Worm (Caenorhabditis elegans) whole organism, early embryonic: Measurements from ENCODE around the gene srh-220.

Experiments
- B0310.2 ChIP-seq: sonication (generic microtip); optimal IDR thresholded peaks from 2 replicates; lab custom pipeline; 2016; ENCODE audit warnings: mild to moderate bottlenecking, missing genetic modification characterization, missing compliant biosample characterization
- F13C5.2 ChIP-seq: sonication (generic microtip); optimal IDR thresholded peaks from 2 replicates; lab custom pipeline; 2017; ENCODE audit warnings: mild to moderate bottlenecking, missing genetic modification characterization, inconsistent platforms, missing compliant biosample characterization
- aly-1 ChIP-seq: sonication (generic microtip); optimal IDR thresholded peaks from 2 replicates; lab custom pipeline; 2016; ENCODE audit warnings: missing genetic modification characterization, missing compliant biosample characterization
- ama-1 ChIP-seq: fragments of 150-350 bp; optimal IDR thresholded peaks from 2 replicates; lab custom pipeline; 2014
- ceh-13 ChIP-seq: fragments of 200-800 bp; sonication (Bioruptor generic); optimal IDR thresholded peaks from 2 replicates; lab custom pipeline; 2018; ENCODE audit warnings: mild to moderate bottlenecking, missing genetic modification characterization, missing compliant biosample characterization
- ceh-36 ChIP-seq: sonication (generic microtip); optimal IDR thresholded peaks from 2 replicates; lab custom pipeline; 2016; ENCODE audit warnings: missing genetic modification characterization, inconsistent platforms, missing compliant biosample characterization
- ets-7 ChIP-seq: sonication (generic microtip); optimal IDR thresholded peaks from 2 replicates; lab custom pipeline; 2016; ENCODE audit warnings: missing genotype, missing genetic modification characterization, missing compliant biosample characterization
- flt-1 ChIP-seq: fragments of 200-800 bp; sonication (Bioruptor generic); IDR thresholded peaks from 2 replicates; pipeline ENCODE4 v1.3.6; 2022; ENCODE audit warnings: missing genetic modification characterization, missing compliant biosample characterization
- hmbx-1 ChIP-seq: sonication (generic microtip); optimal IDR thresholded peaks from 2 replicates; lab custom pipeline; 2016; ENCODE audit warnings: mild to moderate bottlenecking, missing genetic modification characterization, missing compliant biosample characterization
- hmg-4 ChIP-seq: fragments of 200-800 bp; sonication (Bioruptor generic); optimal IDR thresholded peaks from 2 replicates; lab custom pipeline; 2018; ENCODE audit warnings: mild to moderate bottlenecking, missing genetic modification characterization, missing compliant biosample characterization
- hnd-1 ChIP-seq: sonication (generic microtip); optimal IDR thresholded peaks from 2 replicates; lab custom pipeline; 2016; ENCODE audit warnings: missing genetic modification characterization, missing compliant biosample characterization
- pes-1 ChIP-seq: fragments of 200-800 bp; sonication (Bioruptor generic); IDR thresholded peaks from 2 replicates; pipeline ENCODE4 v1.3.6; 2022; ENCODE audit warnings: missing genetic modification reagents, missing genetic modification characterization, missing compliant biosample characterization
- scrt-1 ChIP-seq: fragments of 200-800 bp; sonication (Bioruptor generic); IDR thresholded peaks from 2 replicates; pipeline ENCODE4 v1.3.6; 2022; ENCODE audit warnings: missing genetic modification characterization, missing compliant biosample characterization
- sea-1 ChIP-seq: fragments of 200-800 bp; sonication (Bioruptor generic); conservative IDR thresholded peaks from 2 replicates; pipeline ENCODE4 v1.3.6; 2022; ENCODE audit warnings: missing genetic modification characterization, missing compliant biosample characterization
- tbx-11 ChIP-seq: fragments of 200-800 bp; sonication (Bioruptor generic); IDR thresholded peaks from 2 replicates; pipeline ENCODE4 v1.3.6; 2022; ENCODE audit warnings: missing genetic modification characterization, missing compliant biosample characterization
- tbx-37 ChIP-seq: fragments of 200-800 bp; sonication (Bioruptor generic); conservative IDR thresholded peaks from 2 replicates; pipeline ENCODE4 v1.3.6; 2022; ENCODE audit warnings: missing genetic modification reagents, missing genetic modification characterization, missing compliant biosample characterization
- tra-4 ChIP-seq: sonication (generic microtip); optimal IDR thresholded peaks from 2 replicates; lab custom pipeline; 2017; ENCODE audit warnings: missing genetic modification characterization, missing compliant biosample characterization

The srh-220 gene

ce11 chrIV:3994318-3994717 is 16.5 kb upstream of the srh-220 start, which contains the start of gene F47C12.13:
TSS of gene F47C12.13 (minus strand) at chrIV:3994418.
- TF ChIP-seq flt-1 (GFP tag; lab: Robert Waterston, UW) (no peak), ets-7 (tag; lab: Kevin White, UChicago) (no peak), aly-1 (tag; lab: Kevin White, UChicago) (no peak)

DNA sequence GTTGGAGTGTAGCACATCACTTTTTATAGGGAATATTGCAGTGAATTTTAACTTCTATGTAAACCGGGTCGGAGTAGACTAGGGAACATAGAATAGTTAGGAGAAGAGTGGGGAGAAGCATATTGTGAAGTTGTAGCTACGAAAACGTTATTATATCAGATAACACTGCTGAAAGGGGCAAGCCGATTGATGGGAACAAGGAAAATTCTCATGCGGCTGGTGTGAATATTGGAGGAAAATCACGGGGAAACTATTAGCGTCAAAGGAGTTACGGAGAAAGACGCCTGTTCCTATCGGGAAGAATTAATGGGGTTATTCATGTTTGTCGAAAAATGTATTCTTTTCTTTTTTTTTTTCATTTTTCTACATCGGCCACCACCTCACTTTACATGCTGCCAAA is 15.5 kb upstream of the srh-220 start, which contains the start of gene F47C12.6:
Gene F47C12.6, minus strand, starts transcription at position 101 of the 400 bp plus-strand sequence.
- TF ChIP-seq sea-1 (GFP tag; lab: Robert Waterston, UW): no peak
- TF ChIP-seq ama-1: no peak
- no peak for TF ChIP-seq hmg-4 (GFP tag; lab: Kevin White, UChicago)
- TF ChIP-seq tbx-37 (GFP tag; lab: Robert Waterston, UW): no peak
- TF ChIP-seq F13C5.2 (tag; lab: Kevin White, UChicago): no peak

DNA sequence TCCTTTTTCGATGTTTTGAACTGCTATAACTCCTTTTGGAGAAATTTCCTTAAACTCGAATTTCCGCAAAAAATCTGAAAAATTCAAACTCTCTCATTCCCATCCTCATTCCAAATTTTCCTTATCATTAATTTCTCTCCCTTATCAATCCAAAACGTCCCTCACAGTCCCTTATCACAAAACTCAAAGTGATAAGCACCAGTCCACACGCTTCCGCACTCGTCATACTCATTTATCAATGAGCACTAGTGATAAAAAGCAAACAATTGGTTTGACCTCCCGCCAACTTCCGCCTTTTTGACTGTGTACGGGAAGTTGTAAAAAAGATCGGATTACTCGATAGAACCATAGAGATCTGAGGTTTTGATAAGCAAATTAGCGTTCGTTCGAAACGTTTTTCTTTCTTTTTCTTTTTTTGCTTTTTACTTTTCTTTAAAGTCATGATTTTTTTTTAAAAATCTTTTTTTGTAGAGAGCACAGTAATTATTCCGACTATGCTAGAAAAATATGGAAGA is 10.9 kb upstream of the srh-220 start, which contains the start of gene clec-78:
Gene clec-78, plus strand, starts transcription at position 465 of the 515 bp plus-strand sequence.
- TF ChIP-seq pes-1 (GFP tag; lab: Robert Waterston, UW) (no peak), B0310.2 (peak; percentile 35)

DNA sequence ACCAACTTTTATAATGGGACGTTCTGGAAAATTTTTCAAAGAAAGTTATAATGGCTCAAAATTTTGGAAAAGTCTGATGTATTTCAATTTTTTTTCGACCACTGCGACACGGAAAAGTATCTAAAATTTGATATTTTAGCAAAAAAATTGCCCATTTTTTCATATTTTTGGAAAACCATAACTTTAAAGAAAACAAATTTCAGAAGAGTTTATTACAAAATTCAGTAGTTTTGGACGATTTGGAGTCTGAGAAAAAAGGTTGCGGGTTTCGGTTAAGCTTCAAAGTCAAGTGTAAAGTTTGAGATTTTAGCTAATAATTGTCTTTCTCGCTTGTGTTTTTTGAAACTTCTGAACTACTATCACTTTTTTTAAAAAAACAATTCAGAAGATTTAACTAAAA is 10.3 kb upstream of the srh-220 start:
- no peak for TF ChIP-seq aly-1 (tag; lab: Kevin White, UChicago)
- TF ChIP-seq pes-1 (GFP tag; lab: Robert Waterston, UW): no peak
- TF ChIP-seq ets-7 (tag; lab: Kevin White, UChicago): no peak
- TF ChIP-seq hmbx-1 (tag; lab: Kevin White, UChicago): no peak

DNA sequence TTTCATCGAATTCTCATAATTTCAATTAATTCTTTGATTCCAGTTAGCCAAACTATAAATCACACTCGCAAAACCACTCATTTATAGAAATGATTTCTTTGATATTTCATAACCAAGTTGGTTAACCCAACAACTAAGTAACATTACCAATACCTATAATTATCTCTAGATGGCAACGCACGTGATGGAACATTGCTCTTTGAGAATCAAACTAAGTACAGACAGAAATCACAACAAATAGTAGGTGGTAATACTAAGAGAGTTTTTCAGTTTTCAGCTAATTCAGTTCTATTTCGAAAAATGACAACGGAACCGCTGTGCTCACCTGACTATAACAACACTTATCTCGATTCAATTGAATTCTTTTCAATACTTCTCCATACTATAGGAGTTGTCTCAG is 3.8 kb upstream of the srh-220 start, which contains the start of gene srh-223:
Gene srh-223, plus strand, starts transcription at position 301 of the 400 bp plus-strand sequence.
- TF ChIP-seq ets-7 (tag; lab: Kevin White, UChicago): no peak
- TF ChIP-seq ama-1: no peak
- TF ChIP-seq tbx-11 (GFP tag; lab: Robert Waterston, UW): no peak
- no peak for TF ChIP-seq flt-1 (GFP tag; lab: Robert Waterston, UW)
- TF ChIP-seq tra-4 (tag; lab: Kevin White, UChicago): no peak
- TF ChIP-seq scrt-1 (GFP tag; lab: Robert Waterston, UW): no peak
- no peak for TF ChIP-seq aly-1 (tag; lab: Kevin White, UChicago)
- TF ChIP-seq pes-1 (GFP tag; lab: Robert Waterston, UW): no peak
- TF ChIP-seq B0310.2: no peak
- no peak for TF ChIP-seq ceh-36
- TF ChIP-seq F13C5.2 (tag; lab: Kevin White, UChicago): no peak
- no peak for TF ChIP-seq ceh-13 (GFP tag; lab: Kevin White, UChicago)
- no peak for TF ChIP-seq hmg-4 (GFP tag; lab: Kevin White, UChicago)
- no peak for TF ChIP-seq hnd-1 (tag; lab: Kevin White, UChicago)
- no peak for TF ChIP-seq hmbx-1 (tag; lab: Kevin White, UChicago)
- no peak for TF ChIP-seq tbx-37 (GFP tag; lab: Robert Waterston, UW)
- no peak for TF ChIP-seq sea-1 (GFP tag; lab: Robert Waterston, UW)

ce11 chrIV:3979525-3979924 is 1.7 kb upstream of the srh-220 start, which contains the start of gene srh-222:
TSS of gene srh-222 (plus strand) at chrIV:3979825.
- TF ChIP-seq aly-1 (tag; lab: Kevin White, UChicago) (no peak), F13C5.2 (tag; lab: Kevin White, UChicago) (no peak), ceh-36 (no peak), tra-4 (tag; lab: Kevin White, UChicago) (no peak), flt-1 (GFP tag; lab: Robert Waterston, UW) (no peak), tbx-11 (GFP tag; lab: Robert Waterston, UW) (no peak), hmbx-1 (tag; lab: Kevin White, UChicago) (no peak), scrt-1 (GFP tag; lab: Robert Waterston, UW) (no peak), hnd-1 (tag; lab: Kevin White, UChicago) (no peak), ceh-13 (GFP tag; lab: Kevin White, UChicago) (no peak), ama-1 (no peak), ets-7 (tag; lab: Kevin White, UChicago) (no peak), hmg-4 (GFP tag; lab: Kevin White, UChicago) (no peak), sea-1 (GFP tag; lab: Robert Waterston, UW) (no peak), tbx-37 (GFP tag; lab: Robert Waterston, UW) (no peak), pes-1 (GFP tag; lab: Robert Waterston, UW) (no peak), B0310.2 (no peak)

DNA sequence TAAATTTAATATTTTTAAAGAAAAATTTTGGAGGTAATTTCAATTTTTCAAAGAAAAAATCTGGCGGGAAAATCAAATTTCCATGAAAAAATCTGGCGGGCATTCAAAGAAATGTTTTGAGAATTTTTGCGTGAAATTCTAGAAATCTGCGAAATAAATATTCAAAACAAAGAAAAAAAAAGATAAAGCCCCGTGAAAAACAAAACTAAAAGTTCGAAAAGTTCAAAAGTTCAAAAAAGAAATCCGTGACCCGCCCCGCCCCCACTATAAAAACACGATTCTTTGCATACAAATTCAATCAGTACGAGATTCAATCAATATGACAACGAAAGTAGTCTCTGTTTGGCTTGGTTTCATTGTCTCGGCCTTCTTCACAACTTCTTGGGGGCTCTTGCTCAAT is 4.8 kb downstream of the srh-220 start, which contains the start of gene clec-79:
Gene clec-79, plus strand, starts transcription at position 301 of the 400 bp plus-strand sequence.
- TF ChIP-seq tbx-37 (GFP tag; lab: Robert Waterston, UW): no peak
- TF ChIP-seq pes-1 (GFP tag; lab: Robert Waterston, UW): no peak
- no peak for TF ChIP-seq hnd-1 (tag; lab: Kevin White, UChicago)

DNA sequence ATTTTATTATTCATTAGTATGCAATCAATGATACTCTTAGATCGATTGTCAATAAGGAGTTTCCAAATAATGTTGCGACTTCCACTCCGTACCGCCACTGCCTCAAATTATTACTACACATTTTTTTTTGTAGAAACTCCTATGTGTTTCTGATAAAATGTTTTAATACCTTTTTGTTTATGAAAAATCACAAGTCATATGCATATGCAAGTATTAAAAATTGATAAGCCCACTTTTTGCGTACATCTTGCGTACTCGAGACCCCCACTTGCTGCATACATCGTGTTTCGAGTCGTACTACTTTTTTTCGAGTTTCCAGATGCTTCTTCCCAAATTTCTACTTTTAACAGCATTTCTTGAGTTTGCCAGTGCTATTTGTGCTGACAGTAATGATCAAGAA is 12.8 kb downstream of the srh-220 start, which contains the start of gene clec-76:
Gene clec-76, plus strand, starts transcription at position 234 of the 400 bp plus-strand sequence.
- TF ChIP-seq hnd-1 (tag; lab: Kevin White, UChicago) (no peak), sea-1 (GFP tag; lab: Robert Waterston, UW) (no peak), ceh-13 (GFP tag; lab: Kevin White, UChicago) (no peak), ama-1 (no peak), F13C5.2 (tag; lab: Kevin White, UChicago) (no peak), hmg-4 (GFP tag; lab: Kevin White, UChicago) (no peak), B0310.2 (no peak), hmbx-1 (tag; lab: Kevin White, UChicago) (no peak), tra-4 (tag; lab: Kevin White, UChicago) (no peak), tbx-37 (GFP tag; lab: Robert Waterston, UW) (no peak), ceh-36 (no peak), scrt-1 (GFP tag; lab: Robert Waterston, UW) (no peak)
